Fruit fly (Drosophila melanogaster) whole organism, embryonic: Measurements from ENCODE around the gene CG15480.

ENCODE experiments used
- CG11247 ChIP-seq: fragments of 200-800 bp; sonication (Bioruptor generic); IDR thresholded peaks from 2 replicates; pipeline ENCODE4 v1.3.6; 2022; ENCODE audit warnings: missing biosample characterization, missing genetic modification characterization
- CG12104 ChIP-seq: fragments of 200-800 bp; sonication (Bioruptor generic); optimal IDR thresholded peaks from 3 replicates; lab custom pipeline; 2016; ENCODE audit warnings: missing biosample characterization, missing genetic modification characterization
- CG12299 ChIP-seq: fragments of 200-800 bp; sonication (Bioruptor generic); optimal IDR thresholded peaks from 2 replicates; lab custom pipeline; 2018; ENCODE audit warnings: missing biosample characterization, mild to moderate bottlenecking, missing genetic modification characterization
- CG14014 ChIP-seq: fragments of 200-800 bp; sonication (Bioruptor generic); IDR thresholded peaks from 2 replicates; pipeline ENCODE4 v1.3.6; 2022; ENCODE audit warnings: missing biosample characterization, missing genetic modification characterization
- CG14050 ChIP-seq: fragments of 200-800 bp; sonication (Bioruptor generic); IDR thresholded peaks from 3 replicates; pipeline ENCODE4 v1.3.6; 2022; ENCODE audit warnings: missing biosample characterization, missing genetic modification characterization
- CG14710 ChIP-seq: fragments of 200-800 bp; sonication (Bioruptor generic); optimal IDR thresholded peaks from 3 replicates; lab custom pipeline; 2019; ENCODE audit warnings: missing biosample characterization, mild to moderate bottlenecking, missing genetic modification characterization, moderate library complexity
- CG1529 ChIP-seq: fragments of 200-800 bp; sonication (Bioruptor generic); optimal IDR thresholded peaks from 3 replicates; lab custom pipeline; 2018; ENCODE audit warnings: missing biosample characterization, missing genetic modification characterization
- CG1647 ChIP-seq: fragments of 200-800 bp; sonication (Bioruptor generic); optimal IDR thresholded peaks from 3 replicates; lab custom pipeline; 2016; ENCODE audit warnings: missing biosample characterization, missing genetic modification characterization
- CG17361 ChIP-seq: fragments of 200-800 bp; sonication (Bioruptor generic); IDR thresholded peaks from 3 replicates; pipeline ENCODE4 v1.3.6; 2022; ENCODE audit warnings: missing biosample characterization, missing genetic modification characterization
- CG2889 ChIP-seq: fragments of 200-800 bp; sonication (Bioruptor generic); IDR thresholded peaks from 3 replicates; pipeline ENCODE4 v1.3.6; 2022; ENCODE audit warnings: missing biosample characterization, missing genetic modification characterization
- CG3163 ChIP-seq: fragments of 200-800 bp; sonication (Bioruptor generic); optimal IDR thresholded peaks from 3 replicates; lab custom pipeline; 2016; ENCODE audit warnings: missing biosample characterization, missing genetic modification characterization
- CG32772 ChIP-seq: fragments of 200-800 bp; sonication (Bioruptor generic); IDR thresholded peaks from 2 replicates; pipeline ENCODE4 v1.3.6; 2022; ENCODE audit warnings: missing biosample characterization, missing genetic modification characterization
- CG34224 ChIP-seq: fragments of 200-800 bp; sonication (Bioruptor generic); IDR thresholded peaks from 3 replicates; pipeline ENCODE4 v1.3.6; 2022; ENCODE audit warnings: missing biosample characterization, missing genetic modification characterization; ENCODE audit not compliant: partially characterized antibody
- CG3838 ChIP-seq: fragments of 200-800 bp; sonication (Bioruptor generic); optimal IDR thresholded peaks from 3 replicates; lab custom pipeline; 2016; ENCODE audit warnings: missing biosample characterization, missing genetic modification characterization
- CG4360 ChIP-seq: fragments of 200-800 bp; sonication (Bioruptor generic); IDR thresholded peaks from 2 replicates; pipeline ENCODE4 v1.3.6; 2022; ENCODE audit warnings: missing biosample characterization, missing genetic modification characterization
- CG4707 ChIP-seq: fragments of 200-800 bp; sonication (Bioruptor generic); optimal IDR thresholded peaks from 2 replicates; lab custom pipeline; 2018; ENCODE audit warnings: missing biosample characterization, mild to moderate bottlenecking, missing genetic modification characterization, moderate library complexity
- CG4854 ChIP-seq: fragments of 200-800 bp; sonication (Bioruptor generic); optimal IDR thresholded peaks from 2 replicates; lab custom pipeline; 2016; ENCODE audit warnings: missing biosample characterization, missing genetic modification characterization, inconsistent platforms
- CG5180 ChIP-seq: fragments of 200-800 bp; sonication (Bioruptor generic); optimal IDR thresholded peaks from 3 replicates; lab custom pipeline; 2017; ENCODE audit warnings: missing biosample characterization, missing genetic modification characterization, mild to moderate bottlenecking, moderate library complexity, missing genetic modification reagents
- CG5953 ChIP-seq: fragments of 200-800 bp; sonication (Bioruptor generic); IDR thresholded peaks from 2 replicates; pipeline ENCODE4 v1.3.6; 2022; ENCODE audit warnings: missing biosample characterization, missing genetic modification characterization
- CG8359 ChIP-seq: fragments of 200-800 bp; sonication (Bioruptor generic); optimal IDR thresholded peaks from 2 replicates; lab custom pipeline; 2017; ENCODE audit warnings: missing biosample characterization, mild to moderate bottlenecking, missing genetic modification characterization, borderline replicate concordance
- CG9817 ChIP-seq: fragments of 200-800 bp; sonication (Bioruptor generic); optimal IDR thresholded peaks from 2 replicates; lab custom pipeline; 2018; ENCODE audit warnings: missing biosample characterization, mild to moderate bottlenecking, missing genetic modification characterization, moderate library complexity
- Dip2 ChIP-seq: fragments of 200-800 bp; sonication (Bioruptor generic); IDR thresholded peaks from 2 replicates; pipeline ENCODE4 v1.3.6; 2022; ENCODE audit warnings: missing biosample characterization, missing genetic modification characterization
- Dref ChIP-seq: fragments of 200-800 bp; sonication (Bioruptor generic); IDR thresholded peaks from 2 replicates; pipeline ENCODE4 v1.3.6; 2022; ENCODE audit warnings: missing biosample characterization, missing genetic modification characterization
- Gsc ChIP-seq: fragments of 200-800 bp; sonication (Bioruptor generic); IDR thresholded peaks from 2 replicates; pipeline ENCODE4 v1.3.6; 2022; ENCODE audit warnings: missing biosample characterization, missing genetic modification characterization
- Hmx ChIP-seq: fragments of 200-800 bp; sonication (Bioruptor generic); optimal IDR thresholded peaks from 2 replicates; lab custom pipeline; 2016; ENCODE audit warnings: missing biosample characterization, missing genetic modification characterization
- Kr ChIP-seq: fragments of 200-800 bp; sonication (Bioruptor generic); optimal IDR thresholded peaks from 2 replicates; lab custom pipeline; 2017; ENCODE audit warnings: missing biosample characterization, mild to moderate bottlenecking, missing genetic modification characterization
- Lim3 ChIP-seq: fragments of 200-800 bp; sonication (Bioruptor generic); IDR thresholded peaks from 2 replicates; pipeline ENCODE4 v1.3.6; 2022; ENCODE audit warnings: missing biosample characterization, missing genetic modification characterization
- Mes4 ChIP-seq: fragments of 200-800 bp; sonication (Bioruptor generic); optimal IDR thresholded peaks from 2 replicates; lab custom pipeline; 2016; ENCODE audit warnings: missing biosample characterization, missing genetic modification characterization
- Poxn ChIP-seq: fragments of 200-800 bp; sonication (Bioruptor generic); IDR thresholded peaks from 2 replicates; pipeline ENCODE4 v1.3.6; 2022; ENCODE audit warnings: missing biosample characterization, missing genetic modification characterization
- Rx ChIP-seq: fragments of 200-800 bp; sonication (Bioruptor generic); IDR thresholded peaks from 2 replicates; pipeline ENCODE4 v1.3.6; 2022; ENCODE audit warnings: missing biosample characterization, missing genetic modification characterization
- Vsx1 ChIP-seq: fragments of 200-800 bp; sonication (Bioruptor generic); optimal IDR thresholded peaks from 2 replicates; lab custom pipeline; 2017; ENCODE audit warnings: missing biosample characterization, mild to moderate bottlenecking, missing genetic modification characterization, missing genetic modification reagents
- ara ChIP-seq: fragments of 200-800 bp; sonication (Bioruptor generic); IDR thresholded peaks from 2 replicates; pipeline ENCODE4 v1.3.6; 2022; ENCODE audit warnings: missing biosample characterization, missing genetic modification characterization
- caup ChIP-seq: fragments of 200-800 bp; sonication (Bioruptor generic); optimal IDR thresholded peaks from 3 replicates; lab custom pipeline; 2017; ENCODE audit warnings: missing biosample characterization, mild to moderate bottlenecking, missing genetic modification characterization, moderate library complexity; ENCODE audit not compliant: severe bottlenecking
- crol ChIP-seq: fragments of 200-800 bp; sonication (Bioruptor generic); IDR thresholded peaks from 2 replicates; pipeline ENCODE4 v1.3.6; 2022; ENCODE audit warnings: missing biosample characterization, missing genetic modification characterization
- dati ChIP-seq: fragments of 200-800 bp; sonication (Bioruptor generic); IDR thresholded peaks from 2 replicates; pipeline ENCODE4 v1.3.6; 2022; ENCODE audit warnings: missing biosample characterization, missing genetic modification characterization
- ems ChIP-seq: fragments of 200-800 bp; sonication (Bioruptor generic); optimal IDR thresholded peaks from 3 replicates; lab custom pipeline; 2016; ENCODE audit warnings: missing biosample characterization, missing genetic modification characterization
- exex ChIP-seq: fragments of 200-800 bp; sonication (Bioruptor generic); optimal IDR thresholded peaks from 4 replicates; lab custom pipeline; 2018; ENCODE audit warnings: missing biosample characterization, mild to moderate bottlenecking, missing genetic modification characterization, moderate library complexity
- gem ChIP-seq: fragments of 200-800 bp; sonication (Bioruptor generic); optimal IDR thresholded peaks from 2 replicates; lab custom pipeline; 2019; ENCODE audit warnings: missing biosample characterization, mild to moderate bottlenecking, missing genetic modification characterization, moderate library complexity
- gro ChIP-seq: fragments of 200-800 bp; sonication (Bioruptor generic); optimal IDR thresholded peaks from 2 replicates; lab custom pipeline; 2016; ENCODE audit warnings: missing biosample characterization, missing genetic modification characterization
- insv ChIP-seq, 2 experiments: fragments of 200-800 bp; sonication (Bioruptor generic); optimal IDR thresholded peaks; 3 replicates each; lab custom pipeline; 2016 to 2018; ENCODE audit warnings: missing biosample characterization in 2 of 2, missing genetic modification characterization in 2 of 2
- jumu ChIP-seq: fragments of 200-800 bp; sonication (Bioruptor generic); optimal IDR thresholded peaks from 3 replicates; lab custom pipeline; 2016; ENCODE audit warnings: missing biosample characterization, missing genetic modification characterization
- klu ChIP-seq: fragments of 200-800 bp; sonication (Bioruptor generic); IDR thresholded peaks from 2 replicates; pipeline ENCODE4 v1.3.6; 2022; ENCODE audit warnings: missing biosample characterization, missing genetic modification characterization
- lab ChIP-seq: fragments of 200-800 bp; sonication (Bioruptor generic); optimal IDR thresholded peaks from 3 replicates; lab custom pipeline; 2017; ENCODE audit warnings: missing biosample characterization, missing genetic modification characterization, mild to moderate bottlenecking, moderate library complexity, missing genetic modification reagents
- nmo ChIP-seq: fragments of 200-800 bp; sonication (Bioruptor generic); optimal IDR thresholded peaks from 2 replicates; lab custom pipeline; 2018; ENCODE audit warnings: missing biosample characterization, mild to moderate bottlenecking, missing genetic modification characterization, moderate library complexity
- pros ChIP-seq: fragments of 200-800 bp; sonication (Bioruptor generic); optimal IDR thresholded peaks from 3 replicates; lab custom pipeline; 2019; ENCODE audit warnings: missing biosample characterization, mild to moderate bottlenecking, missing genetic modification characterization, moderate library complexity
- psq ChIP-seq: fragments of 200-800 bp; sonication (Bioruptor generic); optimal IDR thresholded peaks from 2 replicates; lab custom pipeline; 2017; ENCODE audit warnings: missing biosample characterization, missing genetic modification characterization
- pum ChIP-seq: fragments of 200-800 bp; sonication (Bioruptor generic); optimal IDR thresholded peaks from 2 replicates; lab custom pipeline; 2016; ENCODE audit warnings: missing biosample characterization, missing genetic modification characterization
- ro ChIP-seq: fragments of 200-800 bp; sonication (Bioruptor generic); IDR thresholded peaks from 2 replicates; pipeline ENCODE4 v1.3.6; 2022; ENCODE audit warnings: missing biosample characterization, missing genetic modification characterization
- shn ChIP-seq: fragments of 200-800 bp; sonication (Bioruptor generic); optimal IDR thresholded peaks from 3 replicates; lab custom pipeline; 2016; ENCODE audit warnings: missing biosample characterization, missing genetic modification characterization
- vnd ChIP-seq: fragments of 200-800 bp; sonication (Bioruptor generic); IDR thresholded peaks from 3 replicates; pipeline ENCODE4 v1.3.6; 2022; ENCODE audit warnings: missing biosample characterization, missing genetic modification characterization; ENCODE audit not compliant: partially characterized antibody
- wdn ChIP-seq: fragments of 200-800 bp; sonication (Bioruptor generic); IDR thresholded peaks from 2 replicates; pipeline ENCODE4 v1.3.6; 2022; ENCODE audit warnings: missing biosample characterization, missing genetic modification characterization

Gene CG15480

DNA sequence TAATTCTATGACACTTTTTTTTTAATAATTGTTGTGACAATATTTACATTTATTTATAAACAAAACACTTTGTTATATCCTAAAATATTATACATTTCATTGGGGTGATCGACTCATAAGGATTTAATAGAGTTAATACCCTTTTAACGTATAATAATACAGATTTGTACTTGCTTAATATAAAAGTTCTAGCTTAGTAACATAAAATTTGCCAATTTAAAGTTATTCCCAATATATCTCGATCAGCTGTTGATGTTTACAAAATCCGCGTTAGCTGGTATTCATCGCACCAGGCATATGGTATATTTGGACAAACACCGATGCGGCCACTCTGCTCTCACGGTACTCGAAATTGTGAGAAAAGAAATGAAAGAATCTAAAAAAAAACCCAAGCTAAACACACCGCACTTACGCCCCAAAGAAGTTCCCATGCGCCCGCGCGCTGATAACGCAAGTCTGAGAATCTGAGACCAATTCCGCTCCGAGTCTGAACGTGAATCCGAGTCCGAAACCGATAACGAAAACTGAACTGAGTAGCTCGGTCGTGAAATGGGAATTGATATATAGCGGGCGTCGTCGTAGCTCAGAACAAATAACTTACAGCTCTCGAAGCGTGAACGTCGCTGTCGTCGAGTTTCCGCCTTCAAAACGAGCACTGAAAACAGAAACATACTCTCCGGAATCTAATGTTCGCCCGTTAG is 21.5 kb downstream of the CG15480 start, which contains the start of gene Pect (continued):
- TF ChIP-seq CG3838 = no peak
- TF ChIP-seq insv (GFP tag; optimal IDR thresholded peaks at IDR 0.05; lab: Kevin White, UChicago) = no peak
- TF ChIP-seq CG14710 (tag; lab: Kevin White, UChicago) = peak; percentile 69
- TF ChIP-seq vnd (GFP tag; lab: Robert Waterston, UW) = peak; percentile 40; the same call in 1 of the 3 replicates
- TF ChIP-seq Kr (GFP tag; lab: Kevin White, UChicago) = no peak
- TF ChIP-seq CG12299 = peak; percentile 49
- peak; percentile 30 for TF ChIP-seq caup (GFP tag; lab: Kevin White, UChicago)
- no peak; the same call in 1 of the 2 replicates for TF ChIP-seq crol (GFP tag; lab: Robert Waterston, UW)
- TF ChIP-seq CG4707 (GFP tag; lab: Kevin White, UChicago) = peak; percentile 44
- no peak for TF ChIP-seq ara (GFP tag; lab: Robert Waterston, UW)
- TF ChIP-seq Poxn (GFP tag; lab: Robert Waterston, UW) = no peak
- no peak for TF ChIP-seq exex (tag; lab: Kevin White, UChicago)
- no peak for TF ChIP-seq CG32772 (GFP tag; lab: Robert Waterston, UW)
- no peak for TF ChIP-seq Hmx (GFP tag; lab: Kevin White, UChicago)
- TF ChIP-seq lab (GFP tag; lab: Kevin White, UChicago) = no peak
- no peak for TF ChIP-seq shn (GFP tag; lab: Kevin White, UChicago)
- peak; percentile 19; the same call in 1 of the 2 replicates for TF ChIP-seq CG14014
- no peak for TF ChIP-seq CG4360 (GFP tag; lab: Robert Waterston, UW)
- no peak for TF ChIP-seq Vsx1
- TF ChIP-seq Gsc (GFP tag; lab: Robert Waterston, UW) = no peak
- peak; percentile 73 for TF ChIP-seq nmo
- TF ChIP-seq CG9817 (tag; lab: Kevin White, UChicago) = peak; percentile 16
- no peak for TF ChIP-seq CG11247 (GFP tag; lab: Robert Waterston, UW)
- TF ChIP-seq gro (GFP tag; lab: Kevin White, UChicago) = peak; percentile 62
- TF ChIP-seq Dip2 (GFP tag; lab: Robert Waterston, UW) = no peak
- TF ChIP-seq CG17361 (GFP tag; lab: Robert Waterston, UW) = no peak
- no peak for TF ChIP-seq CG3163 (GFP tag; lab: Kevin White, UChicago)
- no peak for TF ChIP-seq dati
- TF ChIP-seq wdn (GFP tag; lab: Robert Waterston, UW) = no peak
- TF ChIP-seq CG8359 (GFP tag; lab: Kevin White, UChicago) = no peak
- no peak for TF ChIP-seq gem
- TF ChIP-seq Rx = no peak
- TF ChIP-seq CG14050 (GFP tag; lab: Robert Waterston, UW) = no peak
- no peak for TF ChIP-seq ro (GFP tag; lab: Robert Waterston, UW)
- TF ChIP-seq Mes4 (GFP tag; lab: Kevin White, UChicago) = no peak
- TF ChIP-seq CG4854 (GFP tag; lab: Kevin White, UChicago) = no peak
- TF ChIP-seq CG34224 (GFP tag; lab: Robert Waterston, UW) = peak; percentile 32; the same call in 1 of the 3 replicates
- TF ChIP-seq pros (GFP tag; lab: Kevin White, UChicago) = peak; percentile 31
- no peak for TF ChIP-seq jumu (GFP tag; lab: Kevin White, UChicago)
- no peak for TF ChIP-seq ems (GFP tag; lab: Kevin White, UChicago)
- TF ChIP-seq Dref = peak; percentile 50
- TF ChIP-seq CG12104 (GFP tag; lab: Kevin White, UChicago) = peak; percentile 8
- no peak for TF ChIP-seq pum (GFP tag; lab: Kevin White, UChicago)
- TF ChIP-seq CG5180 (GFP tag; lab: Kevin White, UChicago) = no peak
- no peak for TF ChIP-seq CG5953 (GFP tag; lab: Robert Waterston, UW)
- TF ChIP-seq psq (GFP tag; lab: Kevin White, UChicago) = no peak
- no peak for TF ChIP-seq Lim3 (GFP tag; lab: Robert Waterston, UW)
- no peak for TF ChIP-seq CG1647 (GFP tag; lab: Kevin White, UChicago)
- no peak for TF ChIP-seq klu (GFP tag; lab: Robert Waterston, UW)
- TF ChIP-seq CG1529 = no peak
- TF ChIP-seq CG2889 (GFP tag; lab: Robert Waterston, UW) = no peak
